Worm (Caenorhabditis elegans) whole organism, L1 larva: ENCODE measurements around the gene cchl-1.

Experiments
- ama-1 ChIP-seq: fragments of 150-350 bp; optimal IDR thresholded peaks from 2 replicates; lab custom pipeline; 2014
- ceh-82 ChIP-seq, 3 experiments: fragments of 150-350 bp in 1 of 3; sonication (generic microtip) in 2 of 3; optimal IDR thresholded peaks; 2 replicates each; lab custom pipeline; 2014 to 2017; ENCODE audit warnings: missing biosample characterization in 3 of 3, missing genetic modification characterization in 3 of 3
- fos-1 ChIP-seq: fragments of 150-350 bp; optimal IDR thresholded peaks from 2 replicates; lab custom pipeline; 2014; ENCODE audit warnings: missing biosample characterization, missing genetic modification characterization
- jun-1 ChIP-seq: fragments of 150-350 bp; optimal IDR thresholded peaks from 2 replicates; lab custom pipeline; 2014; ENCODE audit warnings: missing biosample characterization, missing genetic modification reagents, missing genetic modification characterization
- lin-15B ChIP-seq: fragments of 150-350 bp; sonication (generic microtip); optimal IDR thresholded peaks from 3 replicates; lab custom pipeline; 2014; ENCODE audit warnings: missing biosample characterization, missing genetic modification characterization
- pag-3 ChIP-seq: sonication (generic microtip); optimal IDR thresholded peaks from 2 replicates; lab custom pipeline; 2017; ENCODE audit warnings: missing genetic modification characterization, mild to moderate bottlenecking, missing compliant biosample characterization, antibody characterized with exemption, borderline replicate concordance; ENCODE audit not compliant: insufficient read depth
- unc-86 ChIP-seq: sonication (generic microtip); optimal IDR thresholded peaks from 2 replicates; lab custom pipeline; 2016; ENCODE audit warnings: missing genetic modification characterization, missing compliant biosample characterization
- unc-98 ChIP-seq: fragments of 200-800 bp; sonication (Bioruptor generic); IDR thresholded peaks from 2 replicates; pipeline ENCODE4 v1.3.6; 2022; ENCODE audit warnings: missing genetic modification characterization, missing compliant biosample characterization
- zag-1 ChIP-seq: fragments of 150-350 bp; optimal IDR thresholded peaks from 2 replicates; lab custom pipeline; 2014; ENCODE audit warnings: missing biosample characterization, missing genetic modification characterization

DNA sequence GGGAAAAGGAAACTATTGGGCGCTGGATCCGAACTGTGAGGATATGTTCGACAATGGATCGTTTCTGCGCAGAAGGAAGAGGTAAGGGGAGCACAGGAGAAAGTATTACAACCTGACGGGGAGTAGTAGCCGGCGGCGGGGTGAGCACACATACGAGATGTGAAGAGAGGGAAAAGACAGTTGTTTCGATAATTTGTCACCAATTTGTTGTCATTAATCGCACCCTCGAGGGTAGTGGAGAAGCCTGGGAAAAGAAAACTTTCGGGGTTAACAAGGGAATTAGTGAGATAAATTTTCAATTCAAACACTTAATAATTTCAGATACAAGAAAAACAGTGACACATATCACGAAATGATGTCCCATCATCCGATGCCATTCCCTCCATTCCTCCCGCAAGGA, 46.8 kb upstream of the cchl-1 start:
- TF ChIP-seq zag-1 (no peak), unc-86 (tag; lab: Kevin White, UChicago) (no peak), ama-1 (lab: Kevin White, UChicago) (no peak), fos-1 (tag; lab: Kevin White, UChicago) (no peak), unc-98 (GFP tag; lab: Robert Waterston, UW) (no peak), jun-1 (tag; lab: Kevin White, UChicago) (no peak), ceh-82 (tag; optimal IDR thresholded peaks at IDR 0.05; lab: Kevin White, UChicago) (no peak), pag-3 (tag; lab: Kevin White, UChicago) (no peak), lin-15B (tag; lab: Kevin White, UChicago) (no peak)
